Worm (Caenorhabditis elegans): ENCODE measurements around the gene fbxa-113.
"Not testable (repeated sequence)": the region's sequence is repeated elsewhere in the genome, so short reads cannot be mapped to it uniquely, and the experiment has no call there.

ce11 chrV:20181575-20181974 is 21.6 kb upstream of the fbxa-113 start:
- TF ChIP-seq ama-1 (optimal IDR thresholded peaks at IDR 0.05); zfp-3 (GFP tag; conservative IDR thresholded peaks at IDR 0.05); lin-13 (GFP tag; optimal IDR thresholded peaks at IDR 0.05); nhr-25 (tag; optimal IDR thresholded peaks at IDR 0.05; ENCODE audit: borderline replicate concordance, insufficient read depth); aly-2 (tag; optimal IDR thresholded peaks at IDR 0.05); ztf-7 (tag; optimal IDR thresholded peaks at IDR 0.05); pha-4 (GFP tag; IDR thresholded peaks at IDR 0.05); pha-4 (tag; optimal IDR thresholded peaks at IDR 0.05); hlh-30 (tag; optimal IDR thresholded peaks at IDR 0.05; ENCODE audit: insufficient read depth): not testable (repeated sequence)

All from whole organism, L4 larva.